Fruit fly (Drosophila melanogaster) whole organism, embryonic: Measurements from ENCODE around the gene Zw.
A peak's percentile ranks its signal among the peaks of the same experiment; 100 is the strongest.

Source experiments
- Ada2b ChIP-seq: fragments of 200-800 bp; sonication (Bioruptor generic); IDR thresholded peaks from 2 replicates; pipeline ENCODE4 v1.3.6; 2022; ENCODE audit warnings: missing biosample characterization, missing genetic modification characterization
- Antp ChIP-seq: fragments of 200-800 bp; sonication (Bioruptor generic); optimal IDR thresholded peaks from 3 replicates; lab custom pipeline; 2016; ENCODE audit warnings: missing biosample characterization, missing genetic modification characterization
- CG11695 ChIP-seq: fragments of 200-800 bp; sonication (Bioruptor generic); IDR thresholded peaks from 3 replicates; pipeline ENCODE4 v1.3.6; 2022; ENCODE audit warnings: missing biosample characterization, missing genetic modification characterization
- CG12391 ChIP-seq: fragments of 200-800 bp; sonication (Bioruptor generic); optimal IDR thresholded peaks from 3 replicates; lab custom pipeline; 2018; ENCODE audit warnings: missing biosample characterization, mild to moderate bottlenecking, missing genetic modification characterization, moderate library complexity
- CG12744 ChIP-seq: fragments of 200-800 bp; sonication (Bioruptor generic); optimal IDR thresholded peaks from 2 replicates; lab custom pipeline; 2016; ENCODE audit warnings: missing biosample characterization, missing genetic modification characterization
- CG13287 ChIP-seq: fragments of 200-800 bp; sonication (Bioruptor generic); IDR thresholded peaks from 2 replicates; pipeline ENCODE4 v1.3.6; 2022; ENCODE audit warnings: missing biosample characterization, missing genetic modification characterization; ENCODE audit not compliant: partially characterized antibody
- CG14014 ChIP-seq: fragments of 200-800 bp; sonication (Bioruptor generic); IDR thresholded peaks from 2 replicates; pipeline ENCODE4 v1.3.6; 2022; ENCODE audit warnings: missing biosample characterization, missing genetic modification characterization
- CG15073 ChIP-seq: fragments of 200-800 bp; sonication (Bioruptor generic); optimal IDR thresholded peaks from 2 replicates; lab custom pipeline; 2016; ENCODE audit warnings: missing biosample characterization, missing genetic modification characterization
- CG15696 ChIP-seq: fragments of 200-800 bp; sonication (Bioruptor generic); optimal IDR thresholded peaks from 2 replicates; lab custom pipeline; 2019; ENCODE audit warnings: missing biosample characterization, mild to moderate bottlenecking, missing genetic modification characterization, moderate library complexity
- CG1602 ChIP-seq: fragments of 200-800 bp; sonication (Bioruptor generic); optimal IDR thresholded peaks from 3 replicates; lab custom pipeline; 2016; ENCODE audit warnings: missing biosample characterization, missing genetic modification characterization
- CG1792 ChIP-seq: fragments of 200-800 bp; sonication (Bioruptor generic); optimal IDR thresholded peaks from 2 replicates; lab custom pipeline; 2016; ENCODE audit warnings: missing biosample characterization, missing genetic modification characterization
- CG18764 ChIP-seq: fragments of 200-800 bp; sonication (Bioruptor generic); optimal IDR thresholded peaks from 3 replicates; lab custom pipeline; 2016; ENCODE audit warnings: missing biosample characterization, missing genetic modification characterization
- CG2116 ChIP-seq: fragments of 200-800 bp; sonication (Bioruptor generic); optimal IDR thresholded peaks from 3 replicates; lab custom pipeline; 2018; ENCODE audit warnings: missing biosample characterization, mild to moderate bottlenecking, missing genetic modification characterization
- CG3163 ChIP-seq: fragments of 200-800 bp; sonication (Bioruptor generic); optimal IDR thresholded peaks from 3 replicates; lab custom pipeline; 2016; ENCODE audit warnings: missing biosample characterization, missing genetic modification characterization
- CG4424 ChIP-seq: fragments of 200-800 bp; sonication (Bioruptor generic); optimal IDR thresholded peaks from 3 replicates; lab custom pipeline; 2016; ENCODE audit warnings: missing biosample characterization, missing genetic modification characterization
- CG4707 ChIP-seq: fragments of 200-800 bp; sonication (Bioruptor generic); optimal IDR thresholded peaks from 2 replicates; lab custom pipeline; 2018; ENCODE audit warnings: missing biosample characterization, mild to moderate bottlenecking, missing genetic modification characterization, moderate library complexity
- CG6791 ChIP-seq: fragments of 200-800 bp; sonication (Bioruptor generic); IDR thresholded peaks from 3 replicates; pipeline ENCODE4 v1.3.6; 2022; ENCODE audit warnings: missing biosample characterization, missing genetic modification characterization; ENCODE audit not compliant: partially characterized antibody
- CG7556 ChIP-seq: fragments of 200-800 bp; sonication (Bioruptor generic); optimal IDR thresholded peaks from 2 replicates; lab custom pipeline; 2017; ENCODE audit warnings: missing biosample characterization, mild to moderate bottlenecking, missing genetic modification characterization
- CG7745 ChIP-seq: fragments of 200-800 bp; sonication (Bioruptor generic); optimal IDR thresholded peaks from 2 replicates; lab custom pipeline; 2018; ENCODE audit warnings: missing biosample characterization, mild to moderate bottlenecking, missing genetic modification characterization, moderate library complexity
- CG7786 ChIP-seq: fragments of 200-800 bp; sonication (Bioruptor generic); optimal IDR thresholded peaks from 2 replicates; lab custom pipeline; 2016; ENCODE audit warnings: missing biosample characterization, missing genetic modification characterization
- CG8944 ChIP-seq: fragments of 200-800 bp; sonication (Bioruptor generic); optimal IDR thresholded peaks from 3 replicates; lab custom pipeline; 2016; ENCODE audit warnings: missing biosample characterization, missing genetic modification characterization
- CG9932 ChIP-seq: fragments of 200-800 bp; sonication (Bioruptor generic); IDR thresholded peaks from 2 replicates; pipeline ENCODE4 v1.3.6; 2022; ENCODE audit warnings: missing biosample characterization, missing genetic modification characterization
- CHES-1-like ChIP-seq: fragments of 200-800 bp; sonication (Bioruptor generic); optimal IDR thresholded peaks from 2 replicates; lab custom pipeline; 2016; ENCODE audit warnings: missing biosample characterization, missing genetic modification characterization
- CoRest ChIP-seq: fragments of 200-800 bp; sonication (Bioruptor generic); optimal IDR thresholded peaks from 3 replicates; lab custom pipeline; 2018; ENCODE audit warnings: missing biosample characterization, mild to moderate bottlenecking, missing genetic modification characterization, moderate library complexity
- Dref ChIP-seq: fragments of 200-800 bp; sonication (Bioruptor generic); IDR thresholded peaks from 2 replicates; pipeline ENCODE4 v1.3.6; 2022; ENCODE audit warnings: missing biosample characterization, missing genetic modification characterization
- Ets65A ChIP-seq: fragments of 200-800 bp; sonication (Bioruptor generic); peaks from one replicate; lab custom pipeline; 2016; ENCODE audit warnings: missing biosample characterization, missing genetic modification characterization
- Ets97D ChIP-seq: fragments of 200-800 bp; sonication (Bioruptor generic); optimal IDR thresholded peaks from 3 replicates; lab custom pipeline; 2016; ENCODE audit warnings: missing biosample characterization, missing genetic modification characterization
- Fer1 ChIP-seq: fragments of 200-800 bp; sonication (Bioruptor generic); optimal IDR thresholded peaks from 2 replicates; lab custom pipeline; 2017; ENCODE audit warnings: missing biosample characterization, mild to moderate bottlenecking, missing genetic modification characterization
- Hsf ChIP-seq: fragments of 200-800 bp; sonication (Bioruptor generic); optimal IDR thresholded peaks from 3 replicates; lab custom pipeline; 2016; ENCODE audit warnings: missing biosample characterization, missing genetic modification characterization
- Lpt ChIP-seq: fragments of >200 bp; optimal IDR thresholded peaks from 2 replicates; lab custom pipeline; 2018; ENCODE audit warnings: missing biosample characterization, missing genetic modification characterization
- Med ChIP-seq: fragments of 200-800 bp; sonication (Bioruptor generic); peaks from one replicate; lab custom pipeline; 2016; ENCODE audit warnings: missing biosample characterization, missing genetic modification characterization, mild to moderate bottlenecking, inconsistent platforms, moderate library complexity
- Nf-YB ChIP-seq: fragments of 200-800 bp; sonication (Bioruptor generic); optimal IDR thresholded peaks from 3 replicates; lab custom pipeline; 2019; ENCODE audit warnings: missing biosample characterization, mild to moderate bottlenecking, missing genetic modification characterization, moderate library complexity
- Ptx1 ChIP-seq: fragments of 200-800 bp; sonication (Bioruptor generic); IDR thresholded peaks from 2 replicates; pipeline ENCODE4 v1.3.6; 2022; ENCODE audit warnings: missing biosample characterization, missing genetic modification characterization
- Scr ChIP-seq: fragments of 200-800 bp; sonication (Bioruptor generic); IDR thresholded peaks from 2 replicates; pipeline ENCODE4 v1.3.6; 2022; ENCODE audit warnings: missing biosample characterization, missing genetic modification characterization; ENCODE audit not compliant: partially characterized antibody
- Sin3A ChIP-seq: fragments of >200 bp; optimal IDR thresholded peaks from 2 replicates; lab custom pipeline; 2018
- Sry-δ ChIP-seq: fragments of 200-800 bp; sonication (Bioruptor generic); optimal IDR thresholded peaks from 2 replicates; lab custom pipeline; 2016; ENCODE audit warnings: missing biosample characterization, missing genetic modification characterization
- Trl ChIP-seq, 3 experiments: fragments of >200 bp in 2 of 3; fragments of 200-800 bp in 1 of 3; sonication (Bioruptor generic) in 1 of 3; optimal IDR thresholded peaks; 2 replicates in 1 of 3; 3 replicates in 2 of 3; lab custom pipeline; 2016 to 2017; ENCODE audit warnings: missing biosample characterization in 1 of 3, missing genetic modification characterization in 1 of 3
- ato ChIP-seq: fragments of 200-800 bp; sonication (Bioruptor generic); IDR thresholded peaks from 2 replicates; pipeline ENCODE4 v1.3.6; 2022; ENCODE audit warnings: missing biosample characterization, missing genetic modification characterization; ENCODE audit not compliant: partially characterized antibody
- dysf ChIP-seq: fragments of 200-800 bp; sonication (Bioruptor generic); IDR thresholded peaks from 3 replicates; pipeline ENCODE4 v1.3.6; 2022; ENCODE audit warnings: missing biosample characterization, missing genetic modification characterization
- en ChIP-seq: fragments of 200-800 bp; sonication (Bioruptor generic); optimal IDR thresholded peaks from 2 replicates; lab custom pipeline; 2016; ENCODE audit warnings: missing biosample characterization, missing genetic modification characterization
- grau ChIP-seq: fragments of 200-800 bp; optimal IDR thresholded peaks from 3 replicates; lab custom pipeline; 2019; ENCODE audit warnings: missing biosample characterization, mild to moderate bottlenecking, missing genetic modification characterization, moderate library complexity
- grn ChIP-seq: fragments of 200-800 bp; sonication (Bioruptor generic); optimal IDR thresholded peaks from 3 replicates; lab custom pipeline; 2017; ENCODE audit warnings: missing biosample characterization, missing genetic modification characterization
- gro ChIP-seq: fragments of 200-800 bp; sonication (Bioruptor generic); optimal IDR thresholded peaks from 2 replicates; lab custom pipeline; 2016; ENCODE audit warnings: missing biosample characterization, missing genetic modification characterization
- lilli ChIP-seq: fragments of 200-800 bp; sonication (Bioruptor generic); optimal IDR thresholded peaks from 3 replicates; lab custom pipeline; 2016; ENCODE audit warnings: missing biosample characterization, missing genetic modification characterization
- mam ChIP-seq: fragments of 200-800 bp; sonication (Bioruptor generic); optimal IDR thresholded peaks from 3 replicates; lab custom pipeline; 2016; ENCODE audit warnings: missing biosample characterization, missing genetic modification characterization
- p53 ChIP-seq: fragments of 200-800 bp; sonication (Bioruptor generic); optimal IDR thresholded peaks from 2 replicates; lab custom pipeline; 2016; ENCODE audit warnings: missing biosample characterization, missing genetic modification characterization
- phol ChIP-seq: fragments of 200-800 bp; sonication (Bioruptor generic); optimal IDR thresholded peaks from 3 replicates; lab custom pipeline; 2018; ENCODE audit warnings: missing biosample characterization, mild to moderate bottlenecking, missing genetic modification characterization, moderate library complexity
- row ChIP-seq: fragments of 200-800 bp; sonication (Bioruptor generic); IDR thresholded peaks from 3 replicates; pipeline ENCODE4 v1.3.6; 2022; ENCODE audit warnings: missing biosample characterization, missing genetic modification characterization
- stwl ChIP-seq: fragments of 200-800 bp; sonication (Bioruptor generic); optimal IDR thresholded peaks from 3 replicates; lab custom pipeline; 2018; ENCODE audit warnings: missing biosample characterization, mild to moderate bottlenecking, missing genetic modification characterization, moderate library complexity
- zen2 ChIP-seq: fragments of 200-800 bp; sonication (Bioruptor generic); IDR thresholded peaks from 3 replicates; pipeline ENCODE4 v1.3.6; 2022; ENCODE audit warnings: missing biosample characterization, missing genetic modification characterization; ENCODE audit not compliant: partially characterized antibody

Zw gene

dm6 chrX:19645873-19646541 is 21.0 kb upstream of the Zw start, which contains the start of gene Arp10 (continued):
- peak; percentile 33 for TF ChIP-seq CG12391 (tag; lab: Kevin White, UChicago)
- peak; percentile 12 for TF ChIP-seq lilli (GFP tag; lab: Kevin White, UChicago)
- no peak for TF ChIP-seq Nf-YB (GFP tag; lab: Kevin White, UChicago)
- no peak for TF ChIP-seq CG1792
- peak; percentile 15 for TF ChIP-seq CG18764 (GFP tag; lab: Kevin White, UChicago)
- peak; percentile 23 for TF ChIP-seq CG3163 (GFP tag; lab: Kevin White, UChicago)
- TF ChIP-seq Antp (GFP tag; lab: Kevin White, UChicago) = peak; percentile 0
- no peak for TF ChIP-seq en (GFP tag; lab: Kevin White, UChicago)
- TF ChIP-seq ato (GFP tag; lab: Robert Waterston, UW) = peak; percentile 41; the same call in 1 of the 2 replicates
- peak; percentile 13 for TF ChIP-seq CG15696 (tag; lab: Kevin White, UChicago)
- TF ChIP-seq p53 (GFP tag; lab: Kevin White, UChicago) = no peak
- peak; percentile 1 for TF ChIP-seq CG4424 (GFP tag; lab: Kevin White, UChicago)
- no peak for TF ChIP-seq CG11695 (GFP tag; lab: Robert Waterston, UW)
- no peak for TF ChIP-seq CG4707 (GFP tag; lab: Kevin White, UChicago)
- TF ChIP-seq CG14014 (GFP tag; lab: Robert Waterston, UW) = 0 out of 2 replicates have a peak, but pooled peaks have one; percentile 9
- TF ChIP-seq CG1602 (GFP tag; lab: Kevin White, UChicago) = no peak
- no peak for TF ChIP-seq CG7786
- TF ChIP-seq CG7556 (GFP tag; lab: Kevin White, UChicago) = no peak
- peak; percentile 17; the same call in 1 of the 2 replicates for TF ChIP-seq Ptx1 (GFP tag; lab: Robert Waterston, UW)
- peak; percentile 46 for TF ChIP-seq grau (tag; lab: Kevin White, UChicago)
- TF ChIP-seq mam (GFP tag; lab: Kevin White, UChicago) = peak; percentile 7
- TF ChIP-seq CHES-1-like = peak; percentile 32
- TF ChIP-seq Ets97D (GFP tag; lab: Kevin White, UChicago) = peak; percentile 15
- peak; percentile 98 for TF ChIP-seq CG7745 (tag; lab: Kevin White, UChicago)
- 0 out of 3 replicates have a peak, but pooled peaks have one; percentile 50 for TF ChIP-seq CG6791
- TF ChIP-seq zen2 = 0 out of 3 replicates have a peak, but pooled peaks have one; percentile 31
- TF ChIP-seq Trl (optimal IDR thresholded peaks at IDR 0.05; lab: Kevin White, UChicago) = no peak
- peak; percentile 41 for TF ChIP-seq Trl (GFP tag; optimal IDR thresholded peaks at IDR 0.05; lab: Kevin White, UChicago)
- peak; percentile 37; the same call in 1 of the 2 replicates for TF ChIP-seq CG9932 (GFP tag; lab: Robert Waterston, UW)
- TF ChIP-seq Dref (GFP tag; lab: Robert Waterston, UW) = peak; percentile 71
- no peak for TF ChIP-seq grn (GFP tag; lab: Kevin White, UChicago)
- peak; percentile 40 for TF ChIP-seq Sin3A (lab: Kevin White, UChicago)
- TF ChIP-seq dysf (GFP tag; lab: Robert Waterston, UW) = 0 out of 3 replicates have a peak, but pooled peaks have one; percentile 6
- peak; percentile 22 for TF ChIP-seq Hsf (GFP tag; lab: Kevin White, UChicago)
- no peak for TF ChIP-seq CG8944 (GFP tag; lab: Kevin White, UChicago)
- TF ChIP-seq Sry-δ (GFP tag; lab: Kevin White, UChicago) = peak; percentile 57
- no peak for TF ChIP-seq Lpt (GFP tag; lab: Kevin White, UChicago)
- TF ChIP-seq phol (tag; lab: Kevin White, UChicago) = peak; percentile 40
- TF ChIP-seq CG13287 (GFP tag; lab: Robert Waterston, UW) = peak; percentile 67
- no peak for TF ChIP-seq gro
- peak; percentile 43 for TF ChIP-seq stwl (tag; lab: Kevin White, UChicago)
- TF ChIP-seq CG2116 (GFP tag; lab: Kevin White, UChicago) = peak; percentile 61
- TF ChIP-seq Fer1 (GFP tag; lab: Kevin White, UChicago) = peak; percentile 12
- TF ChIP-seq Ets65A (GFP tag; lab: Kevin White, UChicago) = peak; percentile 41
- TF ChIP-seq CG12744 (GFP tag; lab: Kevin White, UChicago) = no peak
- peak; percentile 57 for TF ChIP-seq Med (GFP tag; lab: Kevin White, UChicago)
- TF ChIP-seq CoRest (tag; lab: Kevin White, UChicago) = peak; percentile 26
- TF ChIP-seq Ada2b (GFP tag; lab: Robert Waterston, UW) = no peak
- no peak for TF ChIP-seq CG15073 (GFP tag; lab: Kevin White, UChicago)
- TF ChIP-seq row (GFP tag; lab: Robert Waterston, UW) = peak; percentile 77
- TF ChIP-seq Scr (GFP tag; lab: Robert Waterston, UW) = peak; percentile 51
